Worm (Caenorhabditis elegans): ENCODE measurements around the gene Y34B4A.4.

Gene Y34B4A.4

DNA sequence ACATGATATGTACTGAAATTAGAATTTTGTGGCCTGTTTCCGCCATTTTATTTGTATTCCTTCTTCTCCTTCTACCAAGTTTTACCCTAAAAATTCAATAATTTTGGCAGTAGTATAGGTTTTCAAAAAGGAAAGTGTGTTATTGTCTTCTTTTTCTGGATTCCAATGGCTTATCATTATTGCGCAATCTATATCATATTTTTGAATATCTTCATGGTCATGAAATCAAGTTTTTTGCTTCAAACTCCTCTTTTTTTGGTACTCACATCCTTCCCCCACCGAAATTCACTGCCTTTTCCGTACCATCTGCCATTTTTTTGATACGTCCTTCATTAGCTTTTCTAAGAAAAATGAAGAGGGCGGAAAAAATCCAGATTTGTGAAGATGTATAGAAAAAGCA is 15.4 kb upstream of the Y34B4A.4 start:
- TF ChIP-seq sem-4 (tag; optimal IDR thresholded peaks at IDR 0.05): no peak

DNA sequence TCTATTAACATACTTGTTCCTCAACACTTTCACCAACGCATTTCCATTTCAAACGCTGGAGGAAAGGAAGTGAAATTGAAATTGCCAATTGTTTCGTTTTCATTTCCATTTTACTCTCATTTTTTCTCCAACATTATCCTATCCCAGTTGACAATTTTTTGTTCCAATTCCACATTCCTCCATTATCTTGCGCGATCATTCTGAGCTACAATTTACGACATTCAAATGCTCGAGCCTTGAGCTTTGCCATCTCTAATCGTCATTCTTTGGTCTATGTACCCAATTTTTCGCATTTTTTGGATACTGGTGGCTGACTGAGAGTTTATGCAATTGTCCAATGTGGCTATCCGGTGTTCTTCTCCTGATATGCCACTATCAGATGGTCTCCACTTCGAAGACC is 14.5 kb upstream of the Y34B4A.4 start, which contains the start of gene Y34B4A.10:
TSS of gene Y34B4A.10 (plus strand) at position 301 of the 400 bp plus-strand sequence.
- TF ChIP-seq nhr-237 (tag; optimal IDR thresholded peaks at IDR 0.05) (no peak), ceh-16 (tag; optimal IDR thresholded peaks at IDR 0.05) (no peak), sem-4 (tag; optimal IDR thresholded peaks at IDR 0.05) (no peak), blmp-1 (tag; optimal IDR thresholded peaks at IDR 0.05; ENCODE audit: insufficient read depth) (no peak), nhr-77 (tag; optimal IDR thresholded peaks at IDR 0.05) (no peak), unc-62 (GFP tag; optimal IDR thresholded peaks at IDR 0.05) (no peak), ceh-82 (tag; optimal IDR thresholded peaks at IDR 0.05) (no peak), nhr-6 (tag; optimal IDR thresholded peaks at IDR 0.05) (no peak), nhr-10 (tag; optimal IDR thresholded peaks at IDR 0.05) (no peak), mab-5 (tag; optimal IDR thresholded peaks at IDR 0.05) (no peak)

DNA sequence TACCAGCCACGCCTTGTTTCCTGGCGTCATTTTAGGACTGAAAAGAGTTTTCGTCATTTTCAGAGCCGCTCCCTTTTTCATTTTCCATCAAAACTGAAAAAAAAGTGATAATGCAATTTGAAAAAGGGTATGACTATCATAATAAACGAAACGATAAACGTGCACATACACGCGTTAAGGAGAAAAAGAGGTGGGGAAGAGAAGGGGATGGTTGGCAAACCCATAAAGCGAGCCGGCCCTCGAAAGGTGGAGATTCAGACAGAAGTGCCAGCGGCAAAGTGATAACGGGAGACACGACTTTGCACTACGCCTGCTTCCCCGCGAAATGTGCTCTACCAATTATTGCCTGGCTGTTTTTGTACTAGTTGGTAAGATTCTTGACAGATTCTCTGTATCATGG is 11.3 kb upstream of the Y34B4A.4 start, which contains the start of gene nspg-14:
TSS of gene nspg-14 (plus strand) at position 250 of the 400 bp plus-strand sequence.
- TF ChIP-seq lin-11 (tag; optimal IDR thresholded peaks at IDR 0.05) (no peak), fos-1 (tag; optimal IDR thresholded peaks at IDR 0.05) (peak; percentile 67), crh-2 (tag; optimal IDR thresholded peaks at IDR 0.05) (peak; percentile 56), C34F6.9 (tag; optimal IDR thresholded peaks at IDR 0.05) (no peak), nhr-25 (tag; optimal IDR thresholded peaks at IDR 0.05) (no peak), nhr-21 (tag; optimal IDR thresholded peaks at IDR 0.05) (no peak), ceh-82 (tag; optimal IDR thresholded peaks at IDR 0.05) (no peak), unc-39 (tag; optimal IDR thresholded peaks at IDR 0.05) (no peak), nhr-23 (tag; optimal IDR thresholded peaks at IDR 0.05) (no peak), lin-39 (tag; optimal IDR thresholded peaks at IDR 0.05) (no peak), ceh-16 (tag; optimal IDR thresholded peaks at IDR 0.05) (no peak), R02D3.7 (tag; optimal IDR thresholded peaks at IDR 0.05) (no peak), nhr-237 (tag; optimal IDR thresholded peaks at IDR 0.05) (no peak), nhr-6 (tag; optimal IDR thresholded peaks at IDR 0.05) (no peak), skn-1 (tag; optimal IDR thresholded peaks at IDR 0.05) (peak; percentile 28)

ce11 chrX:5254894-5255293 is 9.2 kb upstream of the Y34B4A.4 start, which contains the start of gene nspg-13:
Gene nspg-13, plus strand, starts transcription at chrX:5255194.
- TF ChIP-seq lsy-2 (tag; optimal IDR thresholded peaks at IDR 0.05) (no peak), snpc-4 (tag; optimal IDR thresholded peaks at IDR 0.05) (no peak)

ce11 chrX:5255320-5255719 is 8.8 kb upstream of the Y34B4A.4 start:
- TF ChIP-seq mdl-1 (tag; optimal IDR thresholded peaks at IDR 0.05): no peak
- TF ChIP-seq fos-1 (tag; optimal IDR thresholded peaks at IDR 0.05): peak; percentile 51

DNA sequence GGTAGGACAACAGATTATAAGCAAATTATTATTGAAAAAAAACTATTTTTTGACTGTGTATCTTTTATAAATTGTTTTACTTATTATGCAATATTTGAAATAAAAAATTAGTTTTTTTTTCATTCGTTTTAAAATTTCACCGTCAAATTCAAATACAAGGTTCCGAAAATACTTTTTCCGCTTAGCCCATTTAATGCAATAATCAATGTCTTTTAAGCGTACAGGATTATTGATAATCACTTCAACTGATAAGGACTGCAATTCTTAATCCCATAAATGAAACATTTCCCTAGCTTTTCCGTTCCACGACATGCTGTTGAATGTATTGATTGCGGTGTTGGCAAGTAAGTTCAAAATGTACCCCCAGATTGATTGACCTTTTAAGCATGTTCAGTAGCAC is 7.1 kb upstream of the Y34B4A.4 start, which contains the start of gene nspg-12:
TSS of gene nspg-12 (plus strand) at position 301 of the 400 bp plus-strand sequence.
- no peak for TF ChIP-seq egl-27 (tag; optimal IDR thresholded peaks at IDR 0.05)
- TF ChIP-seq nhr-12 (tag; optimal IDR thresholded peaks at IDR 0.05): no peak
- TF ChIP-seq blmp-1 (tag; optimal IDR thresholded peaks at IDR 0.05; ENCODE audit: insufficient read depth): no peak
- TF ChIP-seq sma-3 (GFP tag; optimal IDR thresholded peaks at IDR 0.05): no peak
- TF ChIP-seq ztf-4 (tag; optimal IDR thresholded peaks at IDR 0.05): no peak
- TF ChIP-seq nhr-237 (tag; optimal IDR thresholded peaks at IDR 0.05): no peak
- TF ChIP-seq lsy-2 (tag; optimal IDR thresholded peaks at IDR 0.05): no peak
- TF ChIP-seq sma-9 (GFP tag; optimal IDR thresholded peaks at IDR 0.05): no peak
- TF ChIP-seq sma-9 (tag; optimal IDR thresholded peaks at IDR 0.05): no peak
- no peak for TF ChIP-seq nhr-129 (tag; optimal IDR thresholded peaks at IDR 0.05)
- no peak for TF ChIP-seq elt-1 (tag; optimal IDR thresholded peaks at IDR 0.05)
- no peak for TF ChIP-seq ceh-16 (tag; optimal IDR thresholded peaks at IDR 0.05)
- TF ChIP-seq snpc-4 (tag; optimal IDR thresholded peaks at IDR 0.05): no peak
- TF ChIP-seq nhr-11 (tag; optimal IDR thresholded peaks at IDR 0.05): no peak
- no peak for TF ChIP-seq peb-1 (tag; optimal IDR thresholded peaks at IDR 0.05)

Data from whole organism, L2 larva.